Fruit fly (Drosophila melanogaster): ENCODE data around the gene nAChRbeta2.

The nAChRbeta2 gene

DNA sequence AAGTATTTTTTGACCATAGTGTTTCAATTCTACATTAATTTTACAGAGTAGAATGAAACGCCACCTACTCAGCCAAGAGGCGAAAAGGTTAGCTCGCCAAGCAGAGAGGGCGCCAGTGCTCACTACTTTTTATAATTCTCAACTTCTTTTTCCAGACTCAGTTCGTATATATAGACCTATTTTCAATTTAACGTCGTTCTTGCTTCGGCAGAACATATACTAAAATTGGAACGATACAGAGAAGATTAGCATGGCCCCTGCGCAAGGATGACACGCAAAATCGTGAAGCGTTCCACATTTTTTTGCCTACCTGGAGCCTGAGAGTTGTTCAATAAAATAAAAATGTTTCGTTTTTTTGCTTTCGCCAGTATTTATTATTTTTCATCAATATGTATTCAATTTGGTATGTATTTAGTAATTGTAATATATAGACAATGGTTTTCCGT, 42.1 kb upstream of the nAChRbeta2 start (continued):
- TF ChIP-seq Nf-YA (GFP tag; IDR thresholded peaks at IDR 0.05) (peak; percentile 56; the same call in 1 of the 2 replicates), sens-2 (GFP tag; IDR thresholded peaks at IDR 0.05) (no peak), Abd-B (GFP tag; optimal IDR thresholded peaks at IDR 0.05) (no peak), HLH54F (GFP tag; optimal IDR thresholded peaks at IDR 0.05) (peak; percentile 54), Opbp (GFP tag; IDR thresholded peaks at IDR 0.05; ENCODE audit: partially characterized antibody) (peak; percentile 92; the same call in 2 of the 3 replicates), Neu2 (GFP tag; optimal IDR thresholded peaks at IDR 0.05; ENCODE audit: borderline replicate concordance) (no peak), ase (GFP tag; IDR thresholded peaks at IDR 0.05) (peak; percentile 57; the same call in 2 of the 3 replicates), CG4617 (GFP tag; optimal IDR thresholded peaks at IDR 0.05; ENCODE audit: borderline replicate concordance) (peak; percentile 50), cwo (GFP tag; optimal IDR thresholded peaks at IDR 0.05) (no peak), ttk (GFP tag; IDR thresholded peaks at IDR 0.05) (peak; percentile 38; the same call in 1 of the 2 replicates), CG4707 (GFP tag; optimal IDR thresholded peaks at IDR 0.05) (peak; percentile 14), Fer2 (tag; optimal IDR thresholded peaks at IDR 0.05) (no peak), CG6854 (GFP tag; optimal IDR thresholded peaks at IDR 0.05) (no peak), CG7745 (tag; optimal IDR thresholded peaks at IDR 0.05) (no peak), CG11560 (tag; IDR thresholded peaks at IDR 0.05) (no peak), Ada2b (GFP tag; IDR thresholded peaks at IDR 0.05) (peak; percentile 18; the same call in 1 of the 2 replicates), stwl (tag; optimal IDR thresholded peaks at IDR 0.05) (peak; percentile 36), CG15514 (GFP tag; optimal IDR thresholded peaks at IDR 0.05) (no peak), CG14667 (GFP tag; IDR thresholded peaks at IDR 0.05) (no peak), CG11695 (GFP tag; IDR thresholded peaks at IDR 0.05) (no peak), CG11456 (GFP tag; IDR thresholded peaks at IDR 0.05) (peak; percentile 95), odd (GFP tag; optimal IDR thresholded peaks at IDR 0.05) (peak; percentile 0), lilli (GFP tag; optimal IDR thresholded peaks at IDR 0.05) (peak; percentile 79), CG42726 (GFP tag; IDR thresholded peaks at IDR 0.05; ENCODE audit: partially characterized antibody) (peak; percentile 97), psq (GFP tag; optimal IDR thresholded peaks at IDR 0.05) (no peak), Blimp-1 (GFP tag; optimal IDR thresholded peaks at IDR 0.05) (peak; percentile 48), CG10431 (GFP tag; optimal IDR thresholded peaks at IDR 0.05) (no peak), ab (GFP tag; optimal IDR thresholded peaks at IDR 0.05) (peak; percentile 24), Kr (GFP tag; optimal IDR thresholded peaks at IDR 0.05) (no peak), CG10321 (GFP tag; IDR thresholded peaks at IDR 0.05) (no peak), lmd (GFP tag; IDR thresholded peaks at IDR 0.05) (no peak; the same call in 1 of the 2 replicates), twi (tag; optimal IDR thresholded peaks at IDR 0.05) (peak; percentile 32), nmo (GFP tag; optimal IDR thresholded peaks at IDR 0.05) (peak; percentile 62), zen (tag; optimal IDR thresholded peaks at IDR 0.05) (peak; percentile 66), gt (GFP tag; IDR thresholded peaks at IDR 0.05) (no peak; the same call in 1 of the 2 replicates), inv (GFP tag; IDR thresholded peaks at IDR 0.05; ENCODE audit: partially characterized antibody) (peak; percentile 49), Hey (tag; optimal IDR thresholded peaks at IDR 0.05) (no peak), CG9932 (GFP tag; IDR thresholded peaks at IDR 0.05) (no peak), CG4360 (GFP tag; IDR thresholded peaks at IDR 0.05) (peak; percentile 44; the same call in 1 of the 2 replicates), CG12071 (GFP tag; optimal IDR thresholded peaks at IDR 0.05) (no peak), mam (GFP tag; optimal IDR thresholded peaks at IDR 0.05) (peak; percentile 77), emc (GFP tag; optimal IDR thresholded peaks at IDR 0.05) (no peak), dmrt11E (tag; optimal IDR thresholded peaks at IDR 0.05) (peak; percentile 41), ham (GFP tag; IDR thresholded peaks at IDR 0.05) (no peak; the same call in 1 of the 2 replicates), Trl (optimal IDR thresholded peaks at IDR 0.05) (no peak), Trl (GFP tag; optimal IDR thresholded peaks at IDR 0.05) (peak; percentile 41), Awh (GFP tag; IDR thresholded peaks at IDR 0.05) (no peak), bcd (GFP tag; optimal IDR thresholded peaks at IDR 0.05) (no peak), CG1792 (GFP tag; optimal IDR thresholded peaks at IDR 0.05) (no peak), z (GFP tag; IDR thresholded peaks at IDR 0.05) (no peak), CG13123 (GFP tag; optimal IDR thresholded peaks at IDR 0.05) (peak; percentile 43)
